Worm (Caenorhabditis elegans) whole organism, dauer: ENCODE results near the gene F40A3.4.

Experiments
- unc-62 ChIP-seq: sonication (generic microtip); optimal IDR thresholded peaks from 2 replicates; lab custom pipeline; 2017; ENCODE audit warnings: missing biosample characterization, missing genetic modification reagents, missing genetic modification characterization

F40A3.4 gene

ce11 chrV:7925483-7925882 is 49.9 kb downstream of the F40A3.4 start, which contains the start of gene srsx-7:
Gene srsx-7 (plus strand): TSS chrV:7925783.
- TF ChIP-seq unc-62 (GFP tag; lab: Kevin White, UChicago) = no peak
